Worm (Caenorhabditis elegans): ENCODE results near the gene C45B11.2.

C45B11.2 gene

DNA sequence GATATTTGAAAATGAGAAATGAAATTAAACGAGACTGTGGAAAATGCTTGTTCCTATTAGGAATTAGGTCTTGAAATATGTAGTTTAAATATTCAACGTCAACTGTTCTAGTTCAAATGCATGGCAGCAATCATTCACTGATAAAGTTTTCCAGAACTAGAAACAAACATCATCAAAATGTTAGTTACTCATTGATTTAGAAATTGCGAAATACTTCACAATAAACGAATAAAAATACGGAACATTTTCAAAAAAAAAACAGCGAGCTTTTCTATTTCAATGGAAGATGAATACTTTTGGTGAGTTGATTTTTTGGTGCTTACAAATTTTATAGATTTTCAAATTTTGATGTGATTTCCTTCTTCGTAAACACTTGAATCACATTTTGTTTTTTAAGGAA is at the start of gene C45B11.2:
C45B11.2 (plus strand) TSS at position 173 of the 400 bp plus-strand sequence.
- TF ChIP-seq nhr-80 (tag; optimal IDR thresholded peaks at IDR 0.05) (peak; percentile 7), cebp-1 (GFP tag; IDR thresholded peaks at IDR 0.05) (0 out of 2 replicates have a peak, but pooled peaks have one; percentile 35), cebp-1 (tag; optimal IDR thresholded peaks at IDR 0.05) (peak; percentile 83), F55B11.4 (tag; optimal IDR thresholded peaks at IDR 0.05; ENCODE audit: borderline replicate concordance, insufficient read depth) (no peak)

ce11 chrV:10998797-10999196 is 43.7 kb upstream of the C45B11.2 start, which contains the start of gene F53B7.7:
TSS of gene F53B7.7 (plus strand) at chrV:10999097.
- TF ChIP-seq zim-3 (tag; optimal IDR thresholded peaks at IDR 0.05) (no peak), tlf-1 (GFP tag; optimal IDR thresholded peaks at IDR 0.05) (no peak), D2030.7 (GFP tag; IDR thresholded peaks at IDR 0.05) (no peak), ztf-22 (GFP tag; optimal IDR thresholded peaks at IDR 0.05) (no peak), ztf-6 (GFP tag; IDR thresholded peaks at IDR 0.05) (no peak), ceh-58 (GFP tag; IDR thresholded peaks at IDR 0.05) (no peak), B0019.2 (GFP tag; conservative IDR thresholded peaks at IDR 0.05) (no peak), ztf-3 (GFP tag; optimal IDR thresholded peaks at IDR 0.05) (no peak), die-1 (tag; optimal IDR thresholded peaks at IDR 0.05) (no peak), F55B11.4 (tag; optimal IDR thresholded peaks at IDR 0.05; ENCODE audit: borderline replicate concordance, insufficient read depth) (no peak), snpc-1.3 (tag; optimal IDR thresholded peaks at IDR 0.05; ENCODE audit: insufficient read depth) (no peak), hrde-1 (tag; optimal IDR thresholded peaks at IDR 0.05; ENCODE audit: borderline replicate concordance) (no peak), C17E4.6 (GFP tag; IDR thresholded peaks at IDR 0.05) (no peak), mel-28 (tag; optimal IDR thresholded peaks at IDR 0.05; ENCODE audit: borderline replicate concordance) (no peak)

DNA sequence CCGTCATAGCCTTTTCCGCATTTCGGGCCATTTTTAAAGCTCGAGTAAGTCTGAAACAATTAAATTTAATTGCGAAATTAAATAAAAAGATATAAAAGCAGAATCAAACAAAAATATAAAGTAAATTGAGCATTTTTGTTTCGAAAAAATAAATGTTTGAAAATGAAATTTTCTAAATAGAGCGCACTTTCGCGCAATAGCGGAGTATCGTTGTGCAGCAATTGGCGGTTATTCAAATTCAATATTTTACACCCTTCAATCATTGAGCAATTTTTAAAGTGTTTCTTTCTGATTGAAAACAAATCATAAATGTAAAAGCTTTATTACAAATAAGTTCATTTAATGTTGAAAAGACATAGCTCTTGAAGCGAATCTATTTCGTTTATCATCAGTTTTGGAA is 41.9 kb upstream of the C45B11.2 start, which contains the start of gene isy-1:
isy-1 (minus strand) TSS at position 50 of the 400 bp plus-strand sequence.
- peak; percentile 79; the same call in 1 of the 2 replicates for TF ChIP-seq mcd-1 (GFP tag; IDR thresholded peaks at IDR 0.05)
- peak; percentile 92 for TF ChIP-seq attf-3 (GFP tag; conservative IDR thresholded peaks at IDR 0.05)
- TF ChIP-seq F23B12.7 (tag; optimal IDR thresholded peaks at IDR 0.05; ENCODE audit: insufficient read depth) = peak; percentile 50
- TF ChIP-seq lag-1 (GFP tag; IDR thresholded peaks at IDR 0.05) = no peak
- peak; percentile 81 for TF ChIP-seq efl-1 (GFP tag; optimal IDR thresholded peaks at IDR 0.05)
- no peak for TF ChIP-seq attf-6 (GFP tag; IDR thresholded peaks at IDR 0.05)
- TF ChIP-seq nfya-2 (GFP tag; IDR thresholded peaks at IDR 0.05) = no peak
- peak; percentile 85 for TF ChIP-seq attf-5 (GFP tag; optimal IDR thresholded peaks at IDR 0.05)
- peak; percentile 13 for TF ChIP-seq him-1 (tag; optimal IDR thresholded peaks at IDR 0.05)
- TF ChIP-seq snpc-4 (GFP tag; optimal IDR thresholded peaks at IDR 0.05) = no peak
- peak in 1 of 4 experiments; percentile 53 for TF ChIP-seq snpc-4 (tag; optimal IDR thresholded peaks at IDR 0.05)
- no peak for TF ChIP-seq rcor-1 (GFP tag; IDR thresholded peaks at IDR 0.05)
- TF ChIP-seq lin-35 (GFP tag; optimal IDR thresholded peaks at IDR 0.05) = peak in 1 of 3 experiments; percentile 84
- peak; percentile 56 for TF ChIP-seq dpl-1 (GFP tag; optimal IDR thresholded peaks at IDR 0.05)
- TF ChIP-seq lin-54 (GFP tag; optimal IDR thresholded peaks at IDR 0.05) = peak; percentile 93

ce11 chrV:11002434-11002833 is 40.1 kb upstream of the C45B11.2 start, which contains the start of gene F53B7.4:
TSS of gene F53B7.4 (minus strand) at chrV:11002534.
- no peak for TF ChIP-seq B0336.3 (GFP tag; IDR thresholded peaks at IDR 0.05)

All from whole organism, young adult.